Fruit fly (Drosophila melanogaster) ovary, adult (tissue): Measurements from ENCODE around the gene Lgr1.

Source experiments
- CG17801 ChIP-seq: fragments of 200-800 bp; optimal IDR thresholded peaks from 2 replicates; lab custom pipeline; 2019; ENCODE audit warnings: missing biosample characterization, mild to moderate bottlenecking, missing genetic modification characterization, moderate library complexity; ENCODE audit not compliant: partially characterized antibody

Lgr1 gene

dm6 chr3R:17774538-17774937 is 49.0 kb downstream of the Lgr1 start:
- TF ChIP-seq CG17801 (GFP tag; lab: Kevin White, UChicago) = no peak

DNA sequence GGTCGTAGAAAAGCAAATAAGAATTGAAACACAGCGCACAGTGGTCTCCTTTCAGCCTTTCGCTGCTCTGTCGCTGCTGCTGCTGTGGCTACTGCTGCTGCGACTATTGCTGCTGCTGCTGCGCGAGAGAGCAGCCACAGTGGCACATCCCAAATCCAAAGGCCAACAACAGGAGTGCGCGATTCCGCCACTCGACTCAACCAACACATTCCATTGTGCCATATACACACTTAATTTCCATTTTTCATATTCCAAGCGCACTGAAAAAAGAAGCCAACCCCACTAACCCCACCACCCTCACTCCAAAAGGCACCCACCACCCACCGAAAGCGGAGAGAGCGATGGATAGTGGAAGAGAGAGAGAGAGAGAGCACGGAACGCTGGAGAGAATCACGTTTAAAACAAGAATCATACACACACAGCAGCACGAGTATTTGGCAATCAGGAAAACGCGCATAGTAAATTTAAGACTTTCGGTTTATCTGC is 50.6 kb downstream of the Lgr1 start:
- TF ChIP-seq CG17801 (GFP tag; lab: Kevin White, UChicago) = no peak

- TF ChIP-seq CG17801 (GFP tag; lab: Kevin White, UChicago) = no peak
Measured at dm6 chr3R:17776952-17777407, 51.4 kb downstream of the Lgr1 start.

DNA sequence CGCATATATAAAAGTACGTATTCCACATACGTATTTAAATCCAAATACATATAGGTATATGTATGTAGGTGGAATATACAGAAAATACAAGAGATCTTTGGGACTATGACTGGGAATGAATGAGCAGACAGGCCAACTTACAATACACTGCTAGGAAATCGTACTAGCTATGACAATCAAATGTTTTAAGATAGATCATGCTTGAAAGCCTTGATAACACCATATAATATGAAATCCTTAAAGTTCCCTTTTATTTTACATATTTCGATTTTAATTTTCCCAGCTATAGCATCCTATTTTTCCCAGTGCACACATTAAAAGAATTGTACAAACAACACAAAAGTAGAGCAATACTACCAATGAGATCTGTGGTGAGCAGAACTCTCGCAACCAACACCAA is 55.8 kb downstream of the Lgr1 start:
- peak; percentile 41 for TF ChIP-seq CG17801 (GFP tag; lab: Kevin White, UChicago)
